Worm (Caenorhabditis elegans): ENCODE results near the gene mlc-4.

The mlc-4 gene

ce11 chrIII:3377134-3377533 is 16.5 kb downstream of the mlc-4 start:
- TF ChIP-seq hlh-17 (GFP tag; optimal IDR thresholded peaks at IDR 0.05; ENCODE audit: borderline replicate concordance) (no peak), efl-1 (optimal IDR thresholded peaks at IDR 0.05) (no peak), efl-1 (GFP tag; optimal IDR thresholded peaks at IDR 0.05 in 1 of 2) (peak in 1 of 2 experiments; percentile 80)

- TF ChIP-seq efl-3 (GFP tag; optimal IDR thresholded peaks at IDR 0.05) (no peak), nhr-85 (tag) (peak; percentile 51)
Observed at ce11 chrIII:3372278-3372677, 21.3 kb downstream of the mlc-4 start.

ce11 chrIII:3370770-3371169 is 22.8 kb downstream of the mlc-4 start:
- TF ChIP-seq elt-2 (tag; optimal IDR thresholded peaks at IDR 0.05) (peak; percentile 48), nhr-77 (tag; optimal IDR thresholded peaks at IDR 0.05) (no peak)

- peak; percentile 29 for TF ChIP-seq nhr-20 (tag; optimal IDR thresholded peaks at IDR 0.05)
- TF ChIP-seq tlp-1 (tag; optimal IDR thresholded peaks at IDR 0.05) = peak; percentile 76
- peak; percentile 21 for TF ChIP-seq blmp-1 (tag; optimal IDR thresholded peaks at IDR 0.05)
- no peak for TF ChIP-seq lin-35 (GFP tag; optimal IDR thresholded peaks at IDR 0.05)
- TF ChIP-seq pqm-1 (tag; optimal IDR thresholded peaks at IDR 0.05) = peak; percentile 99
- TF ChIP-seq ztf-11 (tag; optimal IDR thresholded peaks at IDR 0.05) = no peak
- no peak for TF ChIP-seq sptf-1 (tag; optimal IDR thresholded peaks at IDR 0.05)
- no peak for TF ChIP-seq aha-1 (tag; optimal IDR thresholded peaks at IDR 0.05)
- peak; percentile 6 for TF ChIP-seq nhr-71 (tag; optimal IDR thresholded peaks at IDR 0.05)
- peak; percentile 99 for TF ChIP-seq elt-2 (tag; optimal IDR thresholded peaks at IDR 0.05)
- peak; percentile 10 for TF ChIP-seq lin-14 (GFP tag; optimal IDR thresholded peaks at IDR 0.05)
Observed at ce11 chrIII:3370054-3370453, 23.5 kb downstream of the mlc-4 start, which contains the start of gene prk-2. prk-2 (minus strand) TSS chrIII:3370209.

ce11 chrIII:3367772-3368171 is 25.8 kb downstream of the mlc-4 start:
- no peak for TF ChIP-seq ztf-4 (tag; optimal IDR thresholded peaks at IDR 0.05)
- peak in 1 of 2 experiments; percentile 8 for TF ChIP-seq lin-35 (GFP tag; optimal IDR thresholded peaks at IDR 0.05)
- peak in 1 of 2 experiments; percentile 6 for TF ChIP-seq lsy-2 (tag; optimal IDR thresholded peaks at IDR 0.05)
- TF ChIP-seq mdl-1 (tag; optimal IDR thresholded peaks at IDR 0.05) = peak in 1 of 2 experiments; percentile 49
- TF ChIP-seq lin-14 (GFP tag; optimal IDR thresholded peaks at IDR 0.05) = peak; percentile 20
- TF ChIP-seq lin-13 (GFP tag; optimal IDR thresholded peaks at IDR 0.05) = no peak
- peak; percentile 27 for TF ChIP-seq blmp-1 (tag; optimal IDR thresholded peaks at IDR 0.05)
- TF ChIP-seq nhr-85 (tag) = peak; percentile 75

ce11 chrIII:3360067-3360466 is 33.5 kb downstream of the mlc-4 start:
- no peak for TF ChIP-seq ztf-11 (tag; optimal IDR thresholded peaks at IDR 0.05)
- TF ChIP-seq aha-1 (tag; optimal IDR thresholded peaks at IDR 0.05) = no peak
- no peak for TF ChIP-seq mep-1 (tag; optimal IDR thresholded peaks at IDR 0.05)
- TF ChIP-seq nhr-85 (tag) = peak; percentile 3
- TF ChIP-seq irx-1 (tag; optimal IDR thresholded peaks at IDR 0.05) = no peak
- TF ChIP-seq pag-3 (tag; optimal IDR thresholded peaks at IDR 0.05; ENCODE audit: borderline replicate concordance, insufficient read depth) = no peak
- TF ChIP-seq ces-1 (GFP tag; optimal IDR thresholded peaks at IDR 0.05) = no peak

ce11 chrIII:3355791-3356190 is 37.8 kb downstream of the mlc-4 start:
- TF ChIP-seq hlh-17 (GFP tag; optimal IDR thresholded peaks at IDR 0.05; ENCODE audit: borderline replicate concordance) = no peak
- no peak for TF ChIP-seq ceh-8 (GFP tag; optimal IDR thresholded peaks at IDR 0.05)
- peak in 5 of 6 experiments; percentile 13 to 81 (median 64) for TF ChIP-seq elt-3 (tag; optimal IDR thresholded peaks at IDR 0.05)
- peak in 1 of 2 experiments; percentile 1 for TF ChIP-seq lin-35 (GFP tag; optimal IDR thresholded peaks at IDR 0.05)
- no peak for TF ChIP-seq efl-1 (optimal IDR thresholded peaks at IDR 0.05)
- TF ChIP-seq efl-1 (GFP tag; optimal IDR thresholded peaks at IDR 0.05 in 1 of 2) = peak in 1 of 2 experiments; percentile 58
- peak; percentile 71 for TF ChIP-seq blmp-1 (tag; optimal IDR thresholded peaks at IDR 0.05)
- TF ChIP-seq dsc-1 (tag; optimal IDR thresholded peaks at IDR 0.05) = no peak
- no peak for TF ChIP-seq mep-1 (tag; optimal IDR thresholded peaks at IDR 0.05)
- no peak for TF ChIP-seq egl-27 (tag; optimal IDR thresholded peaks at IDR 0.05)
- TF ChIP-seq fos-1 (tag; optimal IDR thresholded peaks at IDR 0.05) = no peak
- TF ChIP-seq efl-3 (GFP tag; optimal IDR thresholded peaks at IDR 0.05) = no peak
